Fruit fly (Drosophila melanogaster) whole organism, embryonic: Measurements from ENCODE around the gene asun.

Source experiments
- C15 ChIP-seq: fragments of 200-800 bp; sonication (Bioruptor generic); IDR thresholded peaks from 3 replicates; pipeline ENCODE4 v1.3.6; 2022; ENCODE audit warnings: missing biosample characterization, missing genetic modification characterization
- CG11723 ChIP-seq: fragments of 200-800 bp; sonication (Bioruptor generic); optimal IDR thresholded peaks from 2 replicates; lab custom pipeline; 2017; ENCODE audit warnings: missing biosample characterization, mild to moderate bottlenecking, missing genetic modification characterization
- CG12104 ChIP-seq: fragments of 200-800 bp; sonication (Bioruptor generic); optimal IDR thresholded peaks from 3 replicates; lab custom pipeline; 2016; ENCODE audit warnings: missing biosample characterization, missing genetic modification characterization
- CG12299 ChIP-seq: fragments of 200-800 bp; sonication (Bioruptor generic); optimal IDR thresholded peaks from 2 replicates; lab custom pipeline; 2018; ENCODE audit warnings: missing biosample characterization, mild to moderate bottlenecking, missing genetic modification characterization
- CG12391 ChIP-seq: fragments of 200-800 bp; sonication (Bioruptor generic); optimal IDR thresholded peaks from 3 replicates; lab custom pipeline; 2018; ENCODE audit warnings: missing biosample characterization, mild to moderate bottlenecking, missing genetic modification characterization, moderate library complexity
- CG13296 ChIP-seq: fragments of 200-800 bp; sonication (Bioruptor generic); optimal IDR thresholded peaks from 3 replicates; lab custom pipeline; 2018; ENCODE audit warnings: missing biosample characterization, mild to moderate bottlenecking, missing genetic modification characterization
- CG13624 ChIP-seq: fragments of 200-800 bp; sonication (Bioruptor generic); optimal IDR thresholded peaks from 2 replicates; lab custom pipeline; 2016; ENCODE audit warnings: missing biosample characterization, missing genetic modification characterization
- CG15514 ChIP-seq: fragments of 200-800 bp; sonication (Bioruptor generic); optimal IDR thresholded peaks from 3 replicates; lab custom pipeline; 2017; ENCODE audit warnings: missing biosample characterization, missing genetic modification characterization, mild to moderate bottlenecking, moderate library complexity, missing genetic modification reagents
- CG1603 ChIP-seq: fragments of 200-800 bp; sonication (Bioruptor generic); optimal IDR thresholded peaks from 2 replicates; lab custom pipeline; 2019; ENCODE audit warnings: missing biosample characterization, mild to moderate bottlenecking, missing genetic modification characterization, moderate library complexity
- CG2120 ChIP-seq: fragments of 200-800 bp; sonication (Bioruptor generic); optimal IDR thresholded peaks from 3 replicates; lab custom pipeline; 2016; ENCODE audit warnings: missing biosample characterization, missing genetic modification characterization
- CG4282 ChIP-seq: fragments of 200-800 bp; sonication (Bioruptor generic); optimal IDR thresholded peaks from 2 replicates; lab custom pipeline; 2016; ENCODE audit warnings: missing biosample characterization, missing genetic modification characterization
- CG43689 ChIP-seq: fragments of 200-800 bp; sonication (Bioruptor generic); IDR thresholded peaks from 2 replicates; pipeline ENCODE4 v1.3.6; 2022; ENCODE audit warnings: missing biosample characterization, missing genetic modification characterization
- CG6272 ChIP-seq: fragments of 200-800 bp; sonication (Bioruptor generic); IDR thresholded peaks from 2 replicates; pipeline ENCODE4 v1.3.6; 2022; ENCODE audit warnings: missing biosample characterization, missing genetic modification characterization
- CG7745 ChIP-seq: fragments of 200-800 bp; sonication (Bioruptor generic); optimal IDR thresholded peaks from 2 replicates; lab custom pipeline; 2018; ENCODE audit warnings: missing biosample characterization, mild to moderate bottlenecking, missing genetic modification characterization, moderate library complexity
- D19B ChIP-seq: fragments of 200-800 bp; sonication (Bioruptor generic); optimal IDR thresholded peaks from 2 replicates; lab custom pipeline; 2017; ENCODE audit warnings: missing biosample characterization, mild to moderate bottlenecking, missing genetic modification characterization
- Dek ChIP-seq: fragments of 200-800 bp; sonication (Bioruptor generic); optimal IDR thresholded peaks from 3 replicates; lab custom pipeline; 2019; ENCODE audit warnings: missing biosample characterization, mild to moderate bottlenecking, missing genetic modification characterization, moderate library complexity
- Dfd ChIP-seq, 2 experiments: fragments of >200 bp; optimal IDR thresholded peaks; 2 replicates each; lab custom pipeline; 2017; ENCODE audit warnings: missing biosample characterization in 2 of 2, missing genetic modification characterization in 2 of 2
- H2.0 ChIP-seq: fragments of 200-800 bp; sonication (Bioruptor generic); IDR thresholded peaks from 2 replicates; pipeline ENCODE4 v1.3.6; 2022; ENCODE audit warnings: missing biosample characterization, missing genetic modification characterization
- Hmr ChIP-seq: fragments of 200-800 bp; sonication (Bioruptor generic); optimal IDR thresholded peaks from 3 replicates; lab custom pipeline; 2017; ENCODE audit warnings: mild to moderate bottlenecking, missing biosample characterization, missing genetic modification reagents, missing genetic modification characterization
- Mes4 ChIP-seq: fragments of 200-800 bp; sonication (Bioruptor generic); optimal IDR thresholded peaks from 2 replicates; lab custom pipeline; 2016; ENCODE audit warnings: missing biosample characterization, missing genetic modification characterization
- Sry-β ChIP-seq: fragments of 200-800 bp; sonication (Bioruptor generic); optimal IDR thresholded peaks from 2 replicates; lab custom pipeline; 2018; ENCODE audit warnings: missing biosample characterization, mild to moderate bottlenecking, missing genetic modification characterization, moderate library complexity
- TFAM ChIP-seq: fragments of 200-800 bp; sonication (Bioruptor generic); optimal IDR thresholded peaks from 2 replicates; lab custom pipeline; 2017; ENCODE audit warnings: missing biosample characterization, missing genetic modification characterization, inconsistent platforms
- Xrp1 ChIP-seq: fragments of 200-800 bp; sonication (Bioruptor generic); IDR thresholded peaks from 2 replicates; pipeline ENCODE4 v1.3.6; 2022; ENCODE audit warnings: missing biosample characterization, missing genetic modification characterization
- ap ChIP-seq: fragments of 200-800 bp; sonication (Bioruptor generic); IDR thresholded peaks from 2 replicates; pipeline ENCODE4 v1.3.6; 2022; ENCODE audit warnings: missing biosample characterization, missing genetic modification characterization
- cg ChIP-seq: fragments of 200-800 bp; sonication (Bioruptor generic); optimal IDR thresholded peaks from 3 replicates; lab custom pipeline; 2019; ENCODE audit warnings: missing biosample characterization, mild to moderate bottlenecking, missing genetic modification characterization, moderate library complexity
- chm ChIP-seq: fragments of 200-800 bp; sonication (Bioruptor generic); IDR thresholded peaks from 2 replicates; pipeline ENCODE4 v1.3.6; 2022; ENCODE audit warnings: missing biosample characterization, missing genetic modification characterization
- dimm ChIP-seq: fragments of 200-800 bp; sonication (Bioruptor generic); IDR thresholded peaks from 2 replicates; pipeline ENCODE4 v1.3.6; 2022; ENCODE audit warnings: missing biosample characterization, missing genetic modification characterization
- eve ChIP-seq, 2 experiments: fragments of >200 bp; optimal IDR thresholded peaks; 2 replicates each; lab custom pipeline; 2017; ENCODE audit warnings: missing biosample characterization in 2 of 2, missing genetic modification characterization in 2 of 2
- ewg ChIP-seq: fragments of 200-800 bp; sonication (Bioruptor generic); optimal IDR thresholded peaks from 3 replicates; lab custom pipeline; 2017; ENCODE audit warnings: mild to moderate bottlenecking, missing biosample characterization, missing genetic modification reagents, missing genetic modification characterization
- eyg ChIP-seq: fragments of 200-800 bp; sonication (Bioruptor generic); optimal IDR thresholded peaks from 3 replicates; lab custom pipeline; 2016; ENCODE audit warnings: missing biosample characterization, missing genetic modification characterization
- hb ChIP-seq: fragments of 200-800 bp; sonication (Bioruptor generic); IDR thresholded peaks from 3 replicates; pipeline ENCODE4 v1.3.6; 2022; ENCODE audit warnings: missing biosample characterization, missing genetic modification characterization; ENCODE audit not compliant: partially characterized antibody
- her ChIP-seq: fragments of 200-800 bp; sonication (Bioruptor generic); optimal IDR thresholded peaks from 2 replicates; lab custom pipeline; 2016; ENCODE audit warnings: missing biosample characterization, missing genetic modification characterization
- ind ChIP-seq: fragments of 200-800 bp; sonication (Bioruptor generic); optimal IDR thresholded peaks from 3 replicates; lab custom pipeline; 2016; ENCODE audit warnings: missing biosample characterization, missing genetic modification characterization
- insv ChIP-seq, 2 experiments: fragments of 200-800 bp; sonication (Bioruptor generic); optimal IDR thresholded peaks; 3 replicates each; lab custom pipeline; 2016 to 2018; ENCODE audit warnings: missing biosample characterization in 2 of 2, missing genetic modification characterization in 2 of 2
- jigr1 ChIP-seq: fragments of 200-800 bp; sonication (Bioruptor generic); IDR thresholded peaks from 3 replicates; pipeline ENCODE4 v1.3.6; 2022; ENCODE audit warnings: missing biosample characterization, missing genetic modification characterization
- kah ChIP-seq: fragments of 200-800 bp; sonication (Bioruptor generic); optimal IDR thresholded peaks from 2 replicates; lab custom pipeline; 2018; ENCODE audit warnings: missing biosample characterization, mild to moderate bottlenecking, missing genetic modification characterization
- luna ChIP-seq: fragments of 200-800 bp; sonication (Bioruptor generic); optimal IDR thresholded peaks from 2 replicates; lab custom pipeline; 2016; ENCODE audit warnings: missing biosample characterization, missing genetic modification characterization
- mam ChIP-seq: fragments of 200-800 bp; sonication (Bioruptor generic); optimal IDR thresholded peaks from 3 replicates; lab custom pipeline; 2016; ENCODE audit warnings: missing biosample characterization, missing genetic modification characterization
- mirr ChIP-seq: fragments of 200-800 bp; sonication (Bioruptor generic); optimal IDR thresholded peaks from 3 replicates; lab custom pipeline; 2018; ENCODE audit warnings: missing biosample characterization, mild to moderate bottlenecking, missing genetic modification characterization
- oc ChIP-seq: fragments of 200-800 bp; sonication (Bioruptor generic); optimal IDR thresholded peaks from 2 replicates; lab custom pipeline; 2018; ENCODE audit warnings: missing biosample characterization, mild to moderate bottlenecking, missing genetic modification characterization, moderate library complexity
- p53 ChIP-seq: fragments of 200-800 bp; sonication (Bioruptor generic); optimal IDR thresholded peaks from 2 replicates; lab custom pipeline; 2016; ENCODE audit warnings: missing biosample characterization, missing genetic modification characterization
- pros ChIP-seq: fragments of 200-800 bp; sonication (Bioruptor generic); optimal IDR thresholded peaks from 3 replicates; lab custom pipeline; 2019; ENCODE audit warnings: missing biosample characterization, mild to moderate bottlenecking, missing genetic modification characterization, moderate library complexity
- run ChIP-seq: fragments of 200-800 bp; sonication (Bioruptor generic); optimal IDR thresholded peaks from 3 replicates; lab custom pipeline; 2018; ENCODE audit warnings: missing biosample characterization, mild to moderate bottlenecking, missing genetic modification characterization
- sc ChIP-seq, 3 experiments: fragments of >200 bp in 2 of 3; fragments of 200-800 bp in 1 of 3; sonication (Bioruptor generic) in 1 of 3; optimal IDR thresholded peaks; 2 replicates in 2 of 3; 3 replicates in 1 of 3; lab custom pipeline; 2017; ENCODE audit warnings: mild to moderate bottlenecking in 1 of 3, missing biosample characterization in 1 of 3, missing genetic modification characterization in 1 of 3, missing genetic modification reagents in 1 of 3
- sd ChIP-seq: fragments of 200-800 bp; sonication (Bioruptor generic); optimal IDR thresholded peaks from 3 replicates; lab custom pipeline; 2018; ENCODE audit warnings: missing biosample characterization, mild to moderate bottlenecking, missing genetic modification characterization, moderate library complexity
- tup ChIP-seq: fragments of 200-800 bp; sonication (Bioruptor generic); optimal IDR thresholded peaks from 2 replicates; lab custom pipeline; 2016; ENCODE audit warnings: missing biosample characterization, mild to moderate bottlenecking, missing genetic modification characterization, moderate library complexity
- wek ChIP-seq: fragments of 200-800 bp; sonication (Bioruptor generic); optimal IDR thresholded peaks from 3 replicates; lab custom pipeline; 2018; ENCODE audit warnings: missing biosample characterization, mild to moderate bottlenecking, missing genetic modification characterization, moderate library complexity
- zf30C ChIP-seq: fragments of 200-800 bp; sonication (Bioruptor generic); optimal IDR thresholded peaks from 3 replicates; lab custom pipeline; 2018; ENCODE audit warnings: missing biosample characterization, mild to moderate bottlenecking, missing genetic modification characterization

The asun gene

dm6 chr3R:16249829-16250814, 13.9 kb upstream of the asun start (continued):
- TF ChIP-seq CG12391 (tag; lab: Kevin White, UChicago), result peak; percentile 30
- no peak for TF ChIP-seq CG6272 (GFP tag; lab: Robert Waterston, UW)
- TF ChIP-seq eyg (GFP tag; lab: Kevin White, UChicago), result peak; percentile 12
- no peak for TF ChIP-seq CG43689 (GFP tag; lab: Robert Waterston, UW)
- no peak for TF ChIP-seq chm
- no peak for TF ChIP-seq ap
- TF ChIP-seq Hmr (GFP tag; lab: Kevin White, UChicago), result peak; percentile 63
- TF ChIP-seq D19B (GFP tag; lab: Kevin White, UChicago), result peak; percentile 99
- TF ChIP-seq CG11723 (GFP tag; lab: Kevin White, UChicago), result peak; percentile 29
- TF ChIP-seq Dek, result peak; percentile 10
- peak in 1 of 2 experiments; percentile 32 for TF ChIP-seq insv (GFP tag; optimal IDR thresholded peaks at IDR 0.05; lab: Kevin White, UChicago)
- peak; percentile 34 for TF ChIP-seq sd (tag; lab: Kevin White, UChicago)
- no peak for TF ChIP-seq luna (GFP tag; lab: Kevin White, UChicago)
- no peak for TF ChIP-seq dimm (GFP tag; lab: Robert Waterston, UW)
- TF ChIP-seq p53 (GFP tag; lab: Kevin White, UChicago), result no peak
- peak; percentile 35 for TF ChIP-seq CG12299 (tag; lab: Kevin White, UChicago)
- TF ChIP-seq wek (GFP tag; lab: Kevin White, UChicago), result peak; percentile 41
- TF ChIP-seq CG1603 (tag; lab: Kevin White, UChicago), result peak; percentile 27
- no peak for TF ChIP-seq CG7745 (tag; lab: Kevin White, UChicago)
- TF ChIP-seq her, result peak; percentile 30
- peak; percentile 8 for TF ChIP-seq CG4282
- no peak for TF ChIP-seq TFAM (GFP tag; lab: Kevin White, UChicago)
- no peak for TF ChIP-seq run (tag; lab: Kevin White, UChicago)
- TF ChIP-seq H2.0 (GFP tag; lab: Robert Waterston, UW), result no peak
- no peak for TF ChIP-seq hb (GFP tag; lab: Robert Waterston, UW)
- TF ChIP-seq zf30C (GFP tag; lab: Kevin White, UChicago), result peak; percentile 99
- TF ChIP-seq mam, result peak; percentile 46
- peak; percentile 63 for TF ChIP-seq Sry-β (GFP tag; lab: Kevin White, UChicago)
- TF ChIP-seq CG15514 (GFP tag; lab: Kevin White, UChicago), result peak; percentile 96
- TF ChIP-seq cg (GFP tag; lab: Kevin White, UChicago), result peak; percentile 98
- no peak for TF ChIP-seq kah
- no peak for TF ChIP-seq jigr1
- TF ChIP-seq Dfd (GFP tag; optimal IDR thresholded peaks at IDR 0.05; lab: Kevin White, UChicago), result no peak
- peak; percentile 9 for TF ChIP-seq oc (tag; lab: Kevin White, UChicago)
- peak; percentile 15 for TF ChIP-seq ewg (GFP tag; lab: Kevin White, UChicago)
- TF ChIP-seq CG2120, result peak; percentile 63
- TF ChIP-seq CG12104 (GFP tag; lab: Kevin White, UChicago), result peak; percentile 3
- peak; percentile 74 for TF ChIP-seq CG13624
- TF ChIP-seq ind, result peak; percentile 31
- peak; percentile 35 for TF ChIP-seq CG13296 (GFP tag; lab: Kevin White, UChicago)
- TF ChIP-seq tup (GFP tag; lab: Kevin White, UChicago), result no peak
- TF ChIP-seq Mes4 (GFP tag; lab: Kevin White, UChicago), result peak; percentile 28
- TF ChIP-seq Xrp1 (GFP tag; lab: Robert Waterston, UW), result no peak
- TF ChIP-seq pros (GFP tag; lab: Kevin White, UChicago), result peak; percentile 95
- no peak for TF ChIP-seq sc (optimal IDR thresholded peaks at IDR 0.05; lab: Kevin White, UChicago)
- no peak for TF ChIP-seq sc (GFP tag; optimal IDR thresholded peaks at IDR 0.05; lab: Kevin White, UChicago)
- no peak for TF ChIP-seq C15 (GFP tag; lab: Robert Waterston, UW)
- peak; percentile 94 for TF ChIP-seq mirr (GFP tag; lab: Kevin White, UChicago)
- no peak for TF ChIP-seq eve (GFP tag; optimal IDR thresholded peaks at IDR 0.05; lab: Kevin White, UChicago)
